Worm (Caenorhabditis elegans): Measurements from ENCODE around the gene ule-3.
A peak's percentile ranks its signal among the peaks of the same experiment; 100 is the strongest.

ule-3 gene

DNA sequence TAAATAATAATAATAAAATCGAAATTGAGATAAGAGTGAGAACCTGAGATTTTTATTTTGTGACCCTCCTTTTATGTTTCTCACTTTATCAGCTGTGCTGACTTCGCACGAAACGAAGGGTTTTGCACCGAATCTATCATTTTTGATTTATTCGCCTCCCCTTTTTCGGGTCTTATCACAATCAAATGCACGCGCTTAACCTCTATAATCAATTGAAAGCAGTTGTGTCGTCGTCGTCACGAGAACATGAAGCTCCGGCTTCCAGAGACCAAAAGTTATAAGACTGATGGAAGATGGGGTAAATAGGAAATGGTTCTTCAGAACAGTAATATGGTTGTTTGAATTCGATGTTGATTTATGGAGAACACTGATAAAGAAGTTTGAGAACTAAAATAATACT, 7.6 kb downstream of the ule-3 start, which contains the start of gene D1054.18:
Gene D1054.18 (minus strand): TSS at position 45 of the 400 bp plus-strand sequence.
- TF ChIP-seq elt-2 (tag; optimal IDR thresholded peaks at IDR 0.05) (peak; percentile 94), pag-3 (tag; optimal IDR thresholded peaks at IDR 0.05; ENCODE audit: borderline replicate concordance, insufficient read depth) (no peak), nhr-90 (tag; optimal IDR thresholded peaks at IDR 0.05; ENCODE audit: poor library complexity) (peak; percentile 12), pqm-1 (tag; optimal IDR thresholded peaks at IDR 0.05) (peak; percentile 59), unc-86 (tag; optimal IDR thresholded peaks at IDR 0.05) (no peak), jun-1 (tag; optimal IDR thresholded peaks at IDR 0.05) (no peak), mdl-1 (tag; optimal IDR thresholded peaks at IDR 0.05) (peak in 1 of 2 experiments; percentile 15), ceh-8 (GFP tag; optimal IDR thresholded peaks at IDR 0.05) (no peak), nhr-76 (tag; optimal IDR thresholded peaks at IDR 0.05) (no peak), ztf-11 (tag; optimal IDR thresholded peaks at IDR 0.05) (no peak), nhr-20 (tag; optimal IDR thresholded peaks at IDR 0.05) (peak; percentile 0), egl-27 (tag; optimal IDR thresholded peaks at IDR 0.05) (no peak), lsy-2 (tag; optimal IDR thresholded peaks at IDR 0.05) (no peak), sptf-1 (tag; optimal IDR thresholded peaks at IDR 0.05) (no peak), swsn-7 (tag; optimal IDR thresholded peaks at IDR 0.05) (no peak), blmp-1 (tag; optimal IDR thresholded peaks at IDR 0.05) (no peak), mab-9 (GFP tag; IDR thresholded peaks at IDR 0.05) (no peak), unc-30 (tag; optimal IDR thresholded peaks at IDR 0.05) (no peak), irx-1 (tag; optimal IDR thresholded peaks at IDR 0.05) (no peak), zag-1 (tag; optimal IDR thresholded peaks at IDR 0.05) (no peak), efl-1 (optimal IDR thresholded peaks at IDR 0.05) (no peak), efl-1 (GFP tag; optimal IDR thresholded peaks at IDR 0.05 in 1 of 2) (peak in 1 of 2 experiments; percentile 75), hlh-4 (tag; optimal IDR thresholded peaks at IDR 0.05) (no peak), lin-35 (GFP tag; optimal IDR thresholded peaks at IDR 0.05) (peak in 1 of 2 experiments; percentile 28), alr-1 (tag; optimal IDR thresholded peaks at IDR 0.05; ENCODE audit: borderline replicate concordance) (no peak), tbx-2 (tag; optimal IDR thresholded peaks at IDR 0.05) (no peak), nhr-71 (tag; optimal IDR thresholded peaks at IDR 0.05) (peak; percentile 25), mep-1 (tag; optimal IDR thresholded peaks at IDR 0.05) (no peak), lin-15B (tag; optimal IDR thresholded peaks at IDR 0.05) (no peak), elt-3 (tag; optimal IDR thresholded peaks at IDR 0.05) (no peak), unc-130 (tag; optimal IDR thresholded peaks at IDR 0.05) (no peak), pax-3 (tag; optimal IDR thresholded peaks at IDR 0.05) (no peak), C04F5.9 (tag; optimal IDR thresholded peaks at IDR 0.05) (no peak)

DNA sequence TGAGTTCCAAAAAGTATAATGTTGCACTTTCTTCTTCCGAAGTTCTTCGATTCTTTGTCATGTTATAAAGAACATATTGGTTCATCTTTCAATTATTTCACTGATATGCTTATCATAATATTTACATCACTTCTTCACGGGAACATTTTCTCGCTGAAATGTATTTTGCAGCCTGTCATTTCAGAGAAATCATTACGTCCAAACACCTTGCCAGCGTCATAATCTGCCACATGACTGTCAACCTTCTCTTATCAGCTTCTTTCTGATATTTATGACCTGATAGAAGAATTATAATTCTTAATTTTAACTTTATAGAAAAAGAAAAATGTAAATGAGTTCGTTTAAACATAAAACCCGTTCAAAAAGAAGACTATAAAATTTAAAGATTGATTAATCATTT, 8.5 kb downstream of the ule-3 start:
- peak; percentile 10 for TF ChIP-seq nhr-20 (tag; optimal IDR thresholded peaks at IDR 0.05)
- TF ChIP-seq ets-5 (GFP tag; IDR thresholded peaks at IDR 0.05), result no peak
- no peak for TF ChIP-seq ceh-88 (GFP tag; IDR thresholded peaks at IDR 0.05)
- TF ChIP-seq nhr-90 (tag; optimal IDR thresholded peaks at IDR 0.05; ENCODE audit: poor library complexity), result peak; percentile 41
- TF ChIP-seq lin-39 (tag; optimal IDR thresholded peaks at IDR 0.05), result no peak
- TF ChIP-seq rnt-1 (tag; optimal IDR thresholded peaks at IDR 0.05), result no peak
- TF ChIP-seq lin-35 (GFP tag; optimal IDR thresholded peaks at IDR 0.05), result peak in 1 of 2 experiments; percentile 12
- peak; percentile 47 for TF ChIP-seq nhr-71 (tag; optimal IDR thresholded peaks at IDR 0.05)
- peak; percentile 76 for TF ChIP-seq pqm-1 (tag; optimal IDR thresholded peaks at IDR 0.05)
- peak; percentile 98 for TF ChIP-seq elt-2 (tag; optimal IDR thresholded peaks at IDR 0.05)

DNA sequence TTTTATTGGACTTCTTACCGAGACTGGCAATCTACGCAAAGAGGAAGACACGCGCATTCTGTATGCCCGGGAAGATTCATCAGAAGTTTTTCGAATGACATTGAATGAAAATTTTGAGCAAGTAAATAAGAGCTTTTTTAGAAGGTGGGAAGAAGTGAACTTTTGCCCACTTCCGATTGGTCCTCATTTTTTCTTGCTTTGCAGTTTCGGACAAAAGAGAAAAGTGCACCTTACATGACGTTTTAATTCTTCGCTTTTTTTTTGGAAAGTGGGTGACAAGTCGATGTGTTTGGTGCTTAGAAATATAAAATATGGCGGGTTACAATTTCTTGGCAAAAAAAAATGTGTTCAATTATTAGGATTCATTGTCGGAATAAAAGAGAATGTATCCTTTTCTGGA, 10.8 kb downstream of the ule-3 start, which contains the start of gene secs-1:
Gene secs-1 (minus strand): TSS at position 101 of the 400 bp plus-strand sequence.
- no peak for TF ChIP-seq ces-1 (GFP tag; optimal IDR thresholded peaks at IDR 0.05)
- no peak for TF ChIP-seq skn-1 (tag; optimal IDR thresholded peaks at IDR 0.05)
- TF ChIP-seq tbx-2 (tag; optimal IDR thresholded peaks at IDR 0.05), result no peak
- TF ChIP-seq snu-23 (GFP tag; optimal IDR thresholded peaks at IDR 0.05), result no peak
- no peak for TF ChIP-seq lin-14 (GFP tag; optimal IDR thresholded peaks at IDR 0.05)
- no peak for TF ChIP-seq hlh-17 (GFP tag; optimal IDR thresholded peaks at IDR 0.05; ENCODE audit: borderline replicate concordance)
- no peak for TF ChIP-seq lin-39 (tag; optimal IDR thresholded peaks at IDR 0.05)
- TF ChIP-seq elt-3 (tag; optimal IDR thresholded peaks at IDR 0.05), result no peak
